Fruit fly (Drosophila melanogaster): ENCODE data around the gene Pex5.

The Pex5 gene

DNA sequence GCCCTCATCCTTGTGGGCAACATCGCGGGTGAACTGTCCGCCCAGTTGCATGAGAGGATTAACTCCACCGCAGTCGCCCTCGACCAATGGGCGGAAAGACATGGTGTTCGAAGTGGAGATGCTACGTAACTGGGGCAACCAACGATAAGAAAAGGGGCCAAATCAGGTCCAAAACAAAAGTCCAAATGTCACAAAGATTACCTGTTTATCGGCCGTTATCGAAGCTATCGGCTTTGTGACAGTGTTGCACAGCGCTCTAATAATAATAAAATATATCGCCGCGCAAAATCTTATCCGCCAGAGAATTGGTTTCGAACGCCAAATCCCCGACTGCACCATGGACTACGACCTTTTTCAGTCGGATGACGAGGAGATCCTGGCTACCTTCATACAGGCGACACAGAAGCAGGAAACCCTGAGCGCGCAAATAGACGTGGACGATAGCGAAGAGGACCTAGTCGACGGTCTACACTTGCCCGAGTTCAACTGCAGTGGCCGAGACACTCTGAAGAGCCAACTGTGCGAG lies at the start of gene Pex5, which contains the start of gene CG14803:
Gene Pex5 (minus strand): TSS at position 476 of the 526 bp plus-strand sequence.
Gene CG14803 (plus strand): TSS at position 285 of the 526 bp plus-strand sequence.
- TF ChIP-seq Ets98B (GFP tag; IDR thresholded peaks at IDR 0.05) (peak; percentile 29; the same call in 1 of the 2 replicates), CG14655 (GFP tag; optimal IDR thresholded peaks at IDR 0.05) (no peak)

DNA sequence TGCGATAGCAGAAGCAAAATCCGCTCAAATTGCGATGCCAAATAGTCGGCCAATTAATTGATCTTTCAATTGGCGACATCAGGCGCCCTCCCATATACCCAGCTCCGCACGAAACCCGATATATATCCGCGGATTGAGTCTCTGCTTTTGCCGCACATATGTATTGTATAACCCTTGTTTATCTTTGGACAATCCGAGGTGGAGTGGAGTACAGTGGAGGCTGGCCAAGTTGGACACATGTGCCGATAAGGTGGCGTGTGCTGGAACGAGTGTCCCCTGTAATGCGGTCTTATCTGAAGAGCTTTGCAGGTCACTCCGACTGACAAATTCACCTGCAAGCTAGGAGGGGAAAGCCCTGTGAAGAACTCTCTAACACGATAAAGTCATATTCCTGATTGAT lies 40.7 kb upstream of the Pex5 start:
- no peak for TF ChIP-seq CG34367 (tag; optimal IDR thresholded peaks at IDR 0.05)
- TF ChIP-seq CG10348 (GFP tag; IDR thresholded peaks at IDR 0.05), result no peak
- no peak for TF ChIP-seq CG8159 (tag; optimal IDR thresholded peaks at IDR 0.05)
- no peak for TF ChIP-seq fd96Ca (GFP tag; IDR thresholded peaks at IDR 0.05)
- no peak for TF ChIP-seq CG8301 (tag; optimal IDR thresholded peaks at IDR 0.05)
- TF ChIP-seq CG17806 (tag; optimal IDR thresholded peaks at IDR 0.05), result no peak
- TF ChIP-seq CG9948 (tag; optimal IDR thresholded peaks at IDR 0.05), result no peak
- no peak for TF ChIP-seq CG4496 (GFP tag; IDR thresholded peaks at IDR 0.05)
- no peak for TF ChIP-seq D1 (tag; optimal IDR thresholded peaks at IDR 0.05)
- no peak for TF ChIP-seq CG32121 (GFP tag; IDR thresholded peaks at IDR 0.05)

DNA sequence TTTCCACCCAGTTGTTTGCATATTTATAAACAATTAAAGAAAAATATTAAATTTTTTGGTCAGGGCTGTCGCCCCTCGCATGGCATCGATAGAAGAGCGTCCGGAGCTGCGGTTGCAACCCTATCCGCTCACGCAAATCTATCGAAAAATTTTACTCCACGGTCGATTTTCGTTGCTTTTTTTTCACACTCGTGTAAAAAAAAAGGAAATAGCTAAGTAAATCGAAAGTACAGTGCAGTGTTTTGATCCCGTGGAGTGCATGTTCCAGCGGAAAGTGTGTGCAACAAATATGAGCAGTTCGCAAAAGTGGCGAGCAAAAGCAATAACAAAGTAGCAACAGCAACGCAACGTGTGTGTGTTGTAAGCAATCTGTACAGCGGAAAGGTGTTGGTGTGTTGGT lies 39.9 kb upstream of the Pex5 start, which contains the start of the genes Edem1 and Rbcn-3B:
Gene Edem1 (minus strand): TSS at position 71 of the 400 bp plus-strand sequence.
Gene Rbcn-3B (plus strand): TSS at position 164 of the 400 bp plus-strand sequence.
- peak; percentile 1 for TF ChIP-seq EcR (GFP tag; optimal IDR thresholded peaks at IDR 0.05)
- peak; percentile 41 for TF ChIP-seq CG8301 (tag; optimal IDR thresholded peaks at IDR 0.05)
- TF ChIP-seq Ets98B (GFP tag; IDR thresholded peaks at IDR 0.05), result peak; percentile 53
- TF ChIP-seq CG9948 (tag; optimal IDR thresholded peaks at IDR 0.05), result peak; percentile 1
- no peak for TF ChIP-seq D1 (tag; optimal IDR thresholded peaks at IDR 0.05)
- peak; percentile 10 for TF ChIP-seq CG17806 (tag; optimal IDR thresholded peaks at IDR 0.05)
- TF ChIP-seq Snoo (tag; optimal IDR thresholded peaks at IDR 0.05), result no peak
- TF ChIP-seq CG10348 (GFP tag; IDR thresholded peaks at IDR 0.05), result no peak
- TF ChIP-seq CG4496 (GFP tag; IDR thresholded peaks at IDR 0.05), result peak; percentile 52; the same call in 2 of the 3 replicates
- peak; percentile 72 for TF ChIP-seq gl (tag; optimal IDR thresholded peaks at IDR 0.05)
- no peak for TF ChIP-seq CG32121 (GFP tag; IDR thresholded peaks at IDR 0.05)
- TF ChIP-seq CG34367 (tag; optimal IDR thresholded peaks at IDR 0.05), result peak; percentile 50
- no peak for TF ChIP-seq Pif1B (GFP tag; optimal IDR thresholded peaks at IDR 0.05)
- no peak for TF ChIP-seq CG14655 (GFP tag; optimal IDR thresholded peaks at IDR 0.05)
- TF ChIP-seq CG8159 (tag; optimal IDR thresholded peaks at IDR 0.05), result no peak
- TF ChIP-seq CG12605 (GFP tag; IDR thresholded peaks at IDR 0.05), result peak; percentile 67
- no peak for TF ChIP-seq CG13204 (GFP tag; optimal IDR thresholded peaks at IDR 0.05)
- peak; percentile 39 for TF ChIP-seq CG15710 (tag; optimal IDR thresholded peaks at IDR 0.05)
- TF ChIP-seq fd96Ca (GFP tag; IDR thresholded peaks at IDR 0.05), result no peak

DNA sequence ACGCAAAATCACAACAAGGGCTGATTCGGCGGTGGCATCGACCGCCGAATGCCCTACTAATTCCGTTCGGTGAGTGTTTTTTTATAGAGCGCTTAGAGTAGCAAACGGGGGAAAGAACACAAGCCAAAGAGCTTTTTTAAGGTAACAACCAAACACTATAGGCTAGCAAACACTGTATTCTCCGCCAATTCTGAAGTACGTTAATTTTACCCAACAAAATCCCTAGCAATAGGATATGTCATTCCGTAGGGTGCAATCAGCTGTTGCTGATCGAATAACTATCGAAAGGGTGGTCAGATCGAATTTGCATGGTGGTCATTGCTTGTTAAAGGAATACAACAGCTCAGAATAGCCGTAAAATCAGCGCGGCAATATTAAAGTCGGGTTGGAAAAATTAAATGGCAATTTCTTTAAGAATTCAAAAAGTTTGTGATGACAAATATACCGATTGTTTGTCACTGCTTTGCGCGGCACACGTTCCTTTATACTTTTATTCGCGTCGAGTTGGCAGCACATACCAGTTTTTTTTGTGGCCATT lies 38.9 kb upstream of the Pex5 start, which contains the start of gene mip130:
Gene mip130 (plus strand): TSS at position 513 of the 538 bp plus-strand sequence.
- TF ChIP-seq fd96Ca (GFP tag; IDR thresholded peaks at IDR 0.05), result peak; percentile 57; the same call in 1 of the 3 replicates
- TF ChIP-seq CG9948 (tag; optimal IDR thresholded peaks at IDR 0.05), result peak; percentile 44
- no peak for TF ChIP-seq rn (GFP tag; IDR thresholded peaks at IDR 0.05)
- TF ChIP-seq CG10348 (GFP tag; IDR thresholded peaks at IDR 0.05), result no peak
- TF ChIP-seq CG4496 (GFP tag; IDR thresholded peaks at IDR 0.05), result peak; percentile 62; the same call in 2 of the 3 replicates
- peak; percentile 29 for TF ChIP-seq Snoo (tag; optimal IDR thresholded peaks at IDR 0.05)
- peak; percentile 40 for TF ChIP-seq CG34367 (tag; optimal IDR thresholded peaks at IDR 0.05)
- peak; percentile 25 for TF ChIP-seq EcR (GFP tag; optimal IDR thresholded peaks at IDR 0.05)
- TF ChIP-seq Ets98B (GFP tag; IDR thresholded peaks at IDR 0.05), result peak; percentile 50
- TF ChIP-seq CG13204 (GFP tag; optimal IDR thresholded peaks at IDR 0.05), result no peak
- peak; percentile 41; the same call in 1 of the 2 replicates for TF ChIP-seq CG32121 (GFP tag; IDR thresholded peaks at IDR 0.05)
- TF ChIP-seq CG8159 (tag; optimal IDR thresholded peaks at IDR 0.05), result peak; percentile 63
- TF ChIP-seq CG14655 (GFP tag; optimal IDR thresholded peaks at IDR 0.05), result no peak
- peak; percentile 59 for TF ChIP-seq Pif1A (GFP tag; optimal IDR thresholded peaks at IDR 0.05)
- peak; percentile 54 for TF ChIP-seq CG15710 (tag; optimal IDR thresholded peaks at IDR 0.05)
- TF ChIP-seq Pif1B (GFP tag; optimal IDR thresholded peaks at IDR 0.05), result peak; percentile 47
- peak; percentile 48 for TF ChIP-seq CG17806 (tag; optimal IDR thresholded peaks at IDR 0.05)
- TF ChIP-seq CG8301 (tag; optimal IDR thresholded peaks at IDR 0.05), result peak; percentile 59
- TF ChIP-seq D1 (tag; optimal IDR thresholded peaks at IDR 0.05), result no peak
- TF ChIP-seq gl (tag; optimal IDR thresholded peaks at IDR 0.05), result peak; percentile 21
- no peak for TF ChIP-seq CG12605 (GFP tag; IDR thresholded peaks at IDR 0.05)

DNA sequence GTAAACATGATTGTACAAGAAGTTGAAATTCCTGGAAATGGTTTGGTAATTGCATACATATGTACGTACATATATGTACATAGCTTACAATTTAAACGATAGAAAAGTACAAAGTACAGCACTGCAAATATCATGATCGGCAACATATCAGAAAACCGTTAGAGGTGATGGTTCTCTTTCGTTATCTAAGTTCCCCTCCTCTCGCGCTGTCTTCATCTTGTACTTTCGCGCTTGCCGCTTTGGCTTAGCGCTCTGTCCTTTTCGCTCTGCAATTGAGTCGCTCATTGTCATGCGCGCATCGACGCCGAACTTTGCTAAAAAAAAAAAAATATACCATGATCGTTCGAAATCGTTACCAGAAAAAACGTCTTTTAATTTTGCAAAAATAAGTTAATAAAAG lies 35.1 kb upstream of the Pex5 start:
- no peak for TF ChIP-seq CG10348 (GFP tag; IDR thresholded peaks at IDR 0.05)
- TF ChIP-seq CG13204 (GFP tag; optimal IDR thresholded peaks at IDR 0.05), result no peak
- TF ChIP-seq Pif1B (GFP tag; optimal IDR thresholded peaks at IDR 0.05), result no peak
- no peak for TF ChIP-seq D1 (tag; optimal IDR thresholded peaks at IDR 0.05)
- TF ChIP-seq Snoo (tag; optimal IDR thresholded peaks at IDR 0.05), result no peak
- TF ChIP-seq CG34367 (tag; optimal IDR thresholded peaks at IDR 0.05), result no peak
- TF ChIP-seq CG17806 (tag; optimal IDR thresholded peaks at IDR 0.05), result no peak
- TF ChIP-seq CG12605 (GFP tag; IDR thresholded peaks at IDR 0.05), result no peak
- TF ChIP-seq fd96Ca (GFP tag; IDR thresholded peaks at IDR 0.05), result no peak
- TF ChIP-seq Ets98B (GFP tag; IDR thresholded peaks at IDR 0.05), result no peak
- no peak for TF ChIP-seq gl (tag; optimal IDR thresholded peaks at IDR 0.05)

DNA sequence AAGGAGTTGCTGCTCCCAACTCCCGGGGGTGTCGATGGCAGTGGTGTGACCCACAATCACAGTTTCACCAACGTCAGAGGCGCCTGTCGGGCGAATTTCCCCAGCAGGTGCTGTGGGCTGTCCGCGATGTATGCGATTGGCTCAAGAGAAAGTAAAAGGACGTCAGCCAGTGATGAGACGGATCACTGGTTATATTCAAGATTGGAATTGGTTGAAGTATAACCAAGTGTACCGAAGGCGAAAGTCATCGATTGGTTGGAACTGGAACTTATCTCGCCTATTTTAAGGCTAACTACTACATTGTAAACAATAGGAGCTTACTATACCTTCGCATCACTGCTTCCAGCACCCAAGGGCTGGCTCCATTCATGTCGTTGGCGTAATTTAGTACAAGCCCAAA lies 34.2 kb upstream of the Pex5 start, which contains the start of gene CG32801:
Gene CG32801 (minus strand): TSS at position 101 of the 400 bp plus-strand sequence.
- TF ChIP-seq CG4496 (GFP tag; IDR thresholded peaks at IDR 0.05) (no peak), CG12605 (GFP tag; IDR thresholded peaks at IDR 0.05) (no peak), EcR (GFP tag; optimal IDR thresholded peaks at IDR 0.05) (no peak), Snoo (tag; optimal IDR thresholded peaks at IDR 0.05) (no peak), CG13204 (GFP tag; optimal IDR thresholded peaks at IDR 0.05) (no peak), CG34367 (tag; optimal IDR thresholded peaks at IDR 0.05) (no peak), Pif1B (GFP tag; optimal IDR thresholded peaks at IDR 0.05) (no peak), Ets98B (GFP tag; IDR thresholded peaks at IDR 0.05) (no peak), CG8301 (tag; optimal IDR thresholded peaks at IDR 0.05) (no peak), CG15710 (tag; optimal IDR thresholded peaks at IDR 0.05) (no peak), CG8159 (tag; optimal IDR thresholded peaks at IDR 0.05) (no peak), fd96Ca (GFP tag; IDR thresholded peaks at IDR 0.05) (no peak), CG14655 (GFP tag; optimal IDR thresholded peaks at IDR 0.05) (no peak), rn (GFP tag; IDR thresholded peaks at IDR 0.05) (no peak), CG32121 (GFP tag; IDR thresholded peaks at IDR 0.05) (no peak)
